Fruit fly (Drosophila melanogaster) whole organism, embryonic: Measurements from ENCODE around the gene BckdhA.

ENCODE experiments used
- B-H2 ChIP-seq: fragments of 200-800 bp; sonication (Bioruptor generic); optimal IDR thresholded peaks from 2 replicates; lab custom pipeline; 2018; ENCODE audit warnings: missing biosample characterization, mild to moderate bottlenecking, missing genetic modification characterization
- BtbVII ChIP-seq: fragments of 200-800 bp; sonication (Bioruptor generic); optimal IDR thresholded peaks from 3 replicates; lab custom pipeline; 2017; ENCODE audit warnings: missing biosample characterization, mild to moderate bottlenecking, missing genetic modification characterization
- CG12155 ChIP-seq: fragments of 200-800 bp; sonication (Bioruptor generic); optimal IDR thresholded peaks from 3 replicates; lab custom pipeline; 2016; ENCODE audit warnings: missing biosample characterization, missing genetic modification characterization
- CG14014 ChIP-seq: fragments of 200-800 bp; sonication (Bioruptor generic); IDR thresholded peaks from 2 replicates; pipeline ENCODE4 v1.3.6; 2022; ENCODE audit warnings: missing biosample characterization, missing genetic modification characterization
- CG14860 ChIP-seq: fragments of 200-800 bp; sonication (Bioruptor generic); IDR thresholded peaks from 3 replicates; pipeline ENCODE4 v1.3.6; 2022; ENCODE audit warnings: missing biosample characterization, missing genetic modification characterization; ENCODE audit not compliant: partially characterized antibody
- CG15011 ChIP-seq: fragments of 200-800 bp; sonication (Bioruptor generic); optimal IDR thresholded peaks from 3 replicates; lab custom pipeline; 2018; ENCODE audit warnings: missing biosample characterization, mild to moderate bottlenecking, missing genetic modification characterization
- CG1529 ChIP-seq: fragments of 200-800 bp; sonication (Bioruptor generic); optimal IDR thresholded peaks from 3 replicates; lab custom pipeline; 2018; ENCODE audit warnings: missing biosample characterization, missing genetic modification characterization
- CG1602 ChIP-seq: fragments of 200-800 bp; sonication (Bioruptor generic); optimal IDR thresholded peaks from 3 replicates; lab custom pipeline; 2016; ENCODE audit warnings: missing biosample characterization, missing genetic modification characterization
- CG17361 ChIP-seq: fragments of 200-800 bp; sonication (Bioruptor generic); IDR thresholded peaks from 3 replicates; pipeline ENCODE4 v1.3.6; 2022; ENCODE audit warnings: missing biosample characterization, missing genetic modification characterization
- CG18476 ChIP-seq: fragments of 200-800 bp; sonication (Bioruptor generic); optimal IDR thresholded peaks from 2 replicates; lab custom pipeline; 2016; ENCODE audit warnings: missing biosample characterization, mild to moderate bottlenecking, missing genetic modification characterization
- CG2116 ChIP-seq: fragments of 200-800 bp; sonication (Bioruptor generic); optimal IDR thresholded peaks from 3 replicates; lab custom pipeline; 2018; ENCODE audit warnings: missing biosample characterization, mild to moderate bottlenecking, missing genetic modification characterization
- CG31365 ChIP-seq: fragments of 200-800 bp; sonication (Bioruptor generic); optimal IDR thresholded peaks from 2 replicates; lab custom pipeline; 2018; ENCODE audit warnings: missing biosample characterization, mild to moderate bottlenecking, missing genetic modification characterization
- CG33213 ChIP-seq: fragments of 200-800 bp; sonication (Bioruptor generic); optimal IDR thresholded peaks from 3 replicates; lab custom pipeline; 2016; ENCODE audit warnings: missing biosample characterization, missing genetic modification characterization
- CG34422 ChIP-seq: fragments of 200-800 bp; sonication (Bioruptor generic); IDR thresholded peaks from 3 replicates; pipeline ENCODE4 v1.3.6; 2022; ENCODE audit warnings: missing biosample characterization, missing genetic modification characterization
- CG43689 ChIP-seq: fragments of 200-800 bp; sonication (Bioruptor generic); IDR thresholded peaks from 2 replicates; pipeline ENCODE4 v1.3.6; 2022; ENCODE audit warnings: missing biosample characterization, missing genetic modification characterization
- CG4617 ChIP-seq: fragments of 200-800 bp; sonication (Bioruptor generic); optimal IDR thresholded peaks from 3 replicates; lab custom pipeline; 2016; ENCODE audit warnings: missing biosample characterization, missing genetic modification characterization, borderline replicate concordance
- CG4707 ChIP-seq: fragments of 200-800 bp; sonication (Bioruptor generic); optimal IDR thresholded peaks from 2 replicates; lab custom pipeline; 2018; ENCODE audit warnings: missing biosample characterization, mild to moderate bottlenecking, missing genetic modification characterization, moderate library complexity
- CG6791 ChIP-seq: fragments of 200-800 bp; sonication (Bioruptor generic); IDR thresholded peaks from 3 replicates; pipeline ENCODE4 v1.3.6; 2022; ENCODE audit warnings: missing biosample characterization, missing genetic modification characterization; ENCODE audit not compliant: partially characterized antibody
- CG7357 ChIP-seq: fragments of 200-800 bp; sonication (Bioruptor generic); IDR thresholded peaks from 3 replicates; pipeline ENCODE4 v1.3.6; 2022; ENCODE audit warnings: missing biosample characterization, missing genetic modification characterization
- CG7839 ChIP-seq: fragments of 200-800 bp; sonication (Bioruptor generic); optimal IDR thresholded peaks from 3 replicates; lab custom pipeline; 2018; ENCODE audit warnings: missing biosample characterization, mild to moderate bottlenecking, missing genetic modification characterization, moderate library complexity
- CG9932 ChIP-seq: fragments of 200-800 bp; sonication (Bioruptor generic); IDR thresholded peaks from 2 replicates; pipeline ENCODE4 v1.3.6; 2022; ENCODE audit warnings: missing biosample characterization, missing genetic modification characterization
- Dad ChIP-seq: fragments of 200-800 bp; sonication (Bioruptor generic); optimal IDR thresholded peaks from 3 replicates; lab custom pipeline; 2016; ENCODE audit warnings: missing biosample characterization, missing genetic modification characterization
- Dfd ChIP-seq, 2 experiments: fragments of >200 bp; optimal IDR thresholded peaks; 2 replicates each; lab custom pipeline; 2017; ENCODE audit warnings: missing biosample characterization in 2 of 2, missing genetic modification characterization in 2 of 2
- Doc3 ChIP-seq: fragments of 200-800 bp; sonication (Bioruptor generic); IDR thresholded peaks from 3 replicates; pipeline ENCODE4 v1.3.6; 2022; ENCODE audit warnings: missing biosample characterization, missing genetic modification characterization; ENCODE audit not compliant: partially characterized antibody
- Eip74EF ChIP-seq, 2 experiments: fragments of 200-800 bp in 1 of 2; fragments of >200 bp in 1 of 2; sonication (Bioruptor generic) in 1 of 2; optimal IDR thresholded peaks; 2 replicates each; lab custom pipeline; 2017 to 2019; ENCODE audit warnings: missing biosample characterization in 2 of 2, missing genetic modification characterization in 2 of 2, mild to moderate bottlenecking in 1 of 2, moderate library complexity in 1 of 2
- HmgD ChIP-seq: fragments of 200-800 bp; sonication (Bioruptor generic); optimal IDR thresholded peaks from 3 replicates; lab custom pipeline; 2016; ENCODE audit warnings: missing biosample characterization, missing genetic modification characterization
- Lhr ChIP-seq: fragments of 200-800 bp; sonication (Bioruptor generic); optimal IDR thresholded peaks from 3 replicates; lab custom pipeline; 2017; ENCODE audit warnings: mild to moderate bottlenecking, missing biosample characterization, missing genetic modification reagents, missing genetic modification characterization
- MBD-R2 ChIP-seq: fragments of 200-800 bp; sonication (Bioruptor generic); IDR thresholded peaks from 2 replicates; pipeline ENCODE4 v1.3.6; 2022; ENCODE audit warnings: missing biosample characterization, missing genetic modification characterization
- Med ChIP-seq: fragments of 200-800 bp; sonication (Bioruptor generic); peaks from one replicate; lab custom pipeline; 2016; ENCODE audit warnings: missing biosample characterization, missing genetic modification characterization, mild to moderate bottlenecking, inconsistent platforms, moderate library complexity
- Opbp ChIP-seq: fragments of 200-800 bp; sonication (Bioruptor generic); IDR thresholded peaks from 3 replicates; pipeline ENCODE4 v1.3.6; 2022; ENCODE audit warnings: missing biosample characterization, missing genetic modification characterization; ENCODE audit not compliant: partially characterized antibody
- Pdp1 ChIP-seq, 2 experiments: fragments of 200-800 bp; sonication (Bioruptor generic); optimal IDR thresholded peaks; 3 replicates each; lab custom pipeline; 2016; ENCODE audit warnings: missing biosample characterization in 2 of 2, missing genetic modification characterization in 2 of 2, mild to moderate bottlenecking in 1 of 2, moderate library complexity in 1 of 2
- Scr ChIP-seq: fragments of 200-800 bp; sonication (Bioruptor generic); IDR thresholded peaks from 2 replicates; pipeline ENCODE4 v1.3.6; 2022; ENCODE audit warnings: missing biosample characterization, missing genetic modification characterization; ENCODE audit not compliant: partially characterized antibody
- Six4 ChIP-seq: fragments of 200-800 bp; sonication (Bioruptor generic); optimal IDR thresholded peaks from 2 replicates; lab custom pipeline; 2016; ENCODE audit warnings: missing biosample characterization, missing genetic modification characterization
- Spps ChIP-seq: fragments of 200-800 bp; sonication (Bioruptor generic); optimal IDR thresholded peaks from 2 replicates; lab custom pipeline; 2018; ENCODE audit warnings: missing biosample characterization, mild to moderate bottlenecking, missing genetic modification characterization
- chif ChIP-seq, 2 experiments: fragments of 200-800 bp; sonication (Bioruptor generic); optimal IDR thresholded peaks; 3 replicates each; lab custom pipeline; 2016; ENCODE audit warnings: missing biosample characterization in 2 of 2, missing genetic modification characterization in 2 of 2
- ci ChIP-seq: fragments of 200-800 bp; sonication (Bioruptor generic); IDR thresholded peaks from 3 replicates; pipeline ENCODE4 v1.3.6; 2022; ENCODE audit warnings: missing biosample characterization, missing genetic modification characterization
- corto ChIP-seq: fragments of 200-800 bp; sonication (Bioruptor generic); optimal IDR thresholded peaks from 2 replicates; lab custom pipeline; 2016; ENCODE audit warnings: missing biosample characterization, mild to moderate bottlenecking, missing genetic modification characterization, moderate library complexity
- croc ChIP-seq: fragments of 200-800 bp; sonication (Bioruptor generic); conservative IDR thresholded peaks from 3 replicates; pipeline ENCODE4 v1.3.6; 2022; ENCODE audit warnings: missing biosample characterization, missing genetic modification characterization
- dimm ChIP-seq: fragments of 200-800 bp; sonication (Bioruptor generic); IDR thresholded peaks from 2 replicates; pipeline ENCODE4 v1.3.6; 2022; ENCODE audit warnings: missing biosample characterization, missing genetic modification characterization
- disco-r ChIP-seq: fragments of 200-800 bp; sonication (Bioruptor generic); optimal IDR thresholded peaks from 2 replicates; lab custom pipeline; 2016; ENCODE audit warnings: missing biosample characterization, missing genetic modification characterization
- fd3F ChIP-seq: fragments of 200-800 bp; sonication (Bioruptor generic); optimal IDR thresholded peaks from 2 replicates; lab custom pipeline; 2018; ENCODE audit warnings: missing biosample characterization, mild to moderate bottlenecking, missing genetic modification characterization, moderate library complexity
- ftz-f1 ChIP-seq: fragments of 200-800 bp; sonication (Bioruptor generic); optimal IDR thresholded peaks from 2 replicates; lab custom pipeline; 2016; ENCODE audit warnings: missing biosample characterization, missing genetic modification characterization
- knrl ChIP-seq: fragments of 200-800 bp; sonication (Bioruptor generic); IDR thresholded peaks from 3 replicates; pipeline ENCODE4 v1.3.6; 2022; ENCODE audit warnings: missing biosample characterization, missing genetic modification characterization; ENCODE audit not compliant: partially characterized antibody
- lmd ChIP-seq: fragments of 200-800 bp; sonication (Bioruptor generic); IDR thresholded peaks from 2 replicates; pipeline ENCODE4 v1.3.6; 2022; ENCODE audit warnings: missing biosample characterization, missing genetic modification characterization
- nerfin-2 ChIP-seq: fragments of 200-800 bp; sonication (Bioruptor generic); IDR thresholded peaks from 2 replicates; pipeline ENCODE4 v1.3.6; 2022; ENCODE audit warnings: missing biosample characterization, missing genetic modification characterization; ENCODE audit not compliant: partially characterized antibody
- repo ChIP-seq: fragments of 200-800 bp; sonication (Bioruptor generic); optimal IDR thresholded peaks from 2 replicates; lab custom pipeline; 2016; ENCODE audit warnings: missing biosample characterization, missing genetic modification characterization
- sens ChIP-seq: fragments of 200-800 bp; sonication (Bioruptor generic); peaks from one replicate; lab custom pipeline; 2016; ENCODE audit warnings: missing biosample characterization, missing genetic modification characterization
- tx ChIP-seq: fragments of 200-800 bp; sonication (Bioruptor generic); optimal IDR thresholded peaks from 2 replicates; lab custom pipeline; 2016; ENCODE audit warnings: missing biosample characterization, missing genetic modification characterization
- vfl ChIP-seq: fragments of 200-800 bp; sonication (Bioruptor generic); optimal IDR thresholded peaks from 2 replicates; lab custom pipeline; 2016; ENCODE audit warnings: missing biosample characterization, missing genetic modification characterization
- z ChIP-seq: fragments of 200-800 bp; sonication (Bioruptor generic); IDR thresholded peaks from 3 replicates; pipeline ENCODE4 v1.3.6; 2022; ENCODE audit warnings: missing biosample characterization, missing genetic modification characterization

Gene BckdhA

dm6 chr3R:9543495-9544180, 11.9 kb upstream of the BckdhA start (continued):
- TF ChIP-seq Eip74EF (GFP tag; optimal IDR thresholded peaks at IDR 0.05; lab: Kevin White, UChicago): peak in 1 of 2 experiments; percentile 48
- no peak for TF ChIP-seq ftz-f1 (GFP tag; lab: Kevin White, UChicago)
- no peak for TF ChIP-seq Doc3 (GFP tag; lab: Robert Waterston, UW)
- no peak for TF ChIP-seq Dad (GFP tag; lab: Kevin White, UChicago)
- no peak for TF ChIP-seq knrl (GFP tag; lab: Robert Waterston, UW)
- TF ChIP-seq repo: no peak
- no peak for TF ChIP-seq tx
- TF ChIP-seq CG43689: no peak
- peak; percentile 40 for TF ChIP-seq CG33213 (GFP tag; lab: Kevin White, UChicago)
- no peak for TF ChIP-seq fd3F
- TF ChIP-seq CG34422 (GFP tag; lab: Robert Waterston, UW): no peak
- TF ChIP-seq CG9932 (GFP tag; lab: Robert Waterston, UW): no peak
- peak; percentile 84 for TF ChIP-seq CG7357 (GFP tag; lab: Robert Waterston, UW)
- TF ChIP-seq Six4: no peak
- no peak for TF ChIP-seq vfl (GFP tag; lab: Kevin White, UChicago)
- TF ChIP-seq Dfd (GFP tag; optimal IDR thresholded peaks at IDR 0.05; lab: Kevin White, UChicago): peak in 1 of 2 experiments; percentile 9
- TF ChIP-seq CG2116: peak; percentile 18
- no peak for TF ChIP-seq CG14014 (GFP tag; lab: Robert Waterston, UW)
- no peak for TF ChIP-seq CG14860
- TF ChIP-seq CG4617 (GFP tag; lab: Kevin White, UChicago): no peak
- TF ChIP-seq nerfin-2: no peak
- TF ChIP-seq Lhr (GFP tag; lab: Kevin White, UChicago): peak; percentile 72
- TF ChIP-seq croc (GFP tag; lab: Robert Waterston, UW): no peak
- TF ChIP-seq ci (GFP tag; lab: Robert Waterston, UW): peak; percentile 44; the same call in 1 of the 3 replicates
- TF ChIP-seq sens (GFP tag; lab: Kevin White, UChicago): peak; percentile 79
- TF ChIP-seq B-H2 (GFP tag; lab: Kevin White, UChicago): no peak
- no peak for TF ChIP-seq Spps (tag; lab: Kevin White, UChicago)
- TF ChIP-seq HmgD (GFP tag; lab: Kevin White, UChicago): no peak
- no peak for TF ChIP-seq Pdp1 (GFP tag; optimal IDR thresholded peaks at IDR 0.05; lab: Kevin White, UChicago)
- no peak for TF ChIP-seq CG1529 (GFP tag; lab: Kevin White, UChicago)
- no peak for TF ChIP-seq CG31365 (tag; lab: Kevin White, UChicago)
- TF ChIP-seq z (GFP tag; lab: Robert Waterston, UW): no peak
- TF ChIP-seq Med (GFP tag; lab: Kevin White, UChicago): peak; percentile 61
- TF ChIP-seq chif (GFP tag; optimal IDR thresholded peaks at IDR 0.05; lab: Kevin White, UChicago): no peak
- TF ChIP-seq CG6791 (GFP tag; lab: Robert Waterston, UW): no peak
- no peak for TF ChIP-seq CG18476 (GFP tag; lab: Kevin White, UChicago)
- no peak for TF ChIP-seq CG17361
- no peak for TF ChIP-seq lmd (GFP tag; lab: Robert Waterston, UW)
- TF ChIP-seq disco-r: no peak
- TF ChIP-seq CG4707 (GFP tag; lab: Kevin White, UChicago): no peak
- TF ChIP-seq dimm (GFP tag; lab: Robert Waterston, UW): no peak
- no peak for TF ChIP-seq Scr (GFP tag; lab: Robert Waterston, UW)
- TF ChIP-seq Opbp (GFP tag; lab: Robert Waterston, UW): no peak
- TF ChIP-seq CG12155: no peak
- TF ChIP-seq CG7839 (tag; lab: Kevin White, UChicago): no peak
- no peak for TF ChIP-seq MBD-R2
- no peak for TF ChIP-seq corto (GFP tag; lab: Kevin White, UChicago)
- no peak for TF ChIP-seq BtbVII
- TF ChIP-seq CG15011 (GFP tag; lab: Kevin White, UChicago): no peak
- TF ChIP-seq CG1602 (GFP tag; lab: Kevin White, UChicago): no peak
